Worm (Caenorhabditis elegans) whole organism, mixed stage, embryonic: ENCODE measurements around the gene nlp-35.

ENCODE experiments used
- blmp-1 ChIP-seq: fragments of 150-350 bp; optimal IDR thresholded peaks from 2 replicates; lab custom pipeline; 2014; ENCODE audit warnings: missing biosample characterization, missing genetic modification characterization
- mep-1 ChIP-seq: fragments of 150-350 bp; optimal IDR thresholded peaks from 2 replicates; lab custom pipeline; 2017; ENCODE audit warnings: missing biosample characterization, missing genetic modification reagents, missing genetic modification characterization, inconsistent platforms
- pha-4 ChIP-seq: fragments of 150-350 bp; optimal IDR thresholded peaks from 2 replicates; lab custom pipeline; 2018; ENCODE audit warnings: missing biosample characterization, missing genetic modification reagents, missing genetic modification characterization
- sem-2 ChIP-seq: fragments of 200-800 bp; sonication (Bioruptor generic); optimal IDR thresholded peaks from 2 replicates; lab custom pipeline; 2018; ENCODE audit warnings: mild to moderate bottlenecking, missing genetic modification characterization, missing compliant biosample characterization

DNA sequence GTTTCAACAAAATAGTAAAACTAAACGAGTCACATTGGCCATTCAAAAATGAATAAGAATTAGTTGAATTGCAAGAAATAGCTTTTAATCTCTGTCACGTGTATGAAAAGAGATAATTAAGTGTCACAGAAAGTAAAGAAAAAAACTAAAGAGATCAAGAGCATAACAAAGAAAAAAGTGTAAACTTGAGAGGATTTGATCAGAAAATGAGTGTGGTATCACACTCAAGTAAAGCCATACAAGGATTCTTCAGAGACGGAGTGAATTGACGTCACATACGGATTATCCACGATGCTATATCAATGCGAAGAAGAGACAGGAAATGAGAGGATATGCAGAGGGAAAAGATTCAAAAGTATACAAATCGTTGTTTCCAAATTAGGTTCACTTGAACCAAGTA lies 49.4 kb downstream of the nlp-35 start:
- no peak for TF ChIP-seq blmp-1
- TF ChIP-seq sem-2 (GFP tag; lab: Kevin White, UChicago) = no peak
- TF ChIP-seq mep-1 = no peak
- no peak for TF ChIP-seq pha-4
